Worm (Caenorhabditis elegans) whole organism, young adult: Measurements from ENCODE around the gene F44E5.2.

Experiments used
- F10E7.11 ChIP-seq: sonication (generic microtip); optimal IDR thresholded peaks from 2 replicates; lab custom pipeline; 2017; ENCODE audit warnings: mild to moderate bottlenecking, missing genetic modification characterization, moderate library complexity, missing compliant biosample characterization
- F37B4.10 ChIP-seq: fragments of 200-800 bp; sonication (Bioruptor generic); IDR thresholded peaks from 2 replicates; pipeline ENCODE4 v1.3.6; 2022; ENCODE audit warnings: missing genetic modification characterization, missing compliant biosample characterization
- F55B11.4 ChIP-seq: sonication (generic microtip); optimal IDR thresholded peaks from 2 replicates; lab custom pipeline; 2016; ENCODE audit warnings: missing compliant biosample characterization, missing genetic modification characterization, borderline replicate concordance; ENCODE audit not compliant: insufficient read depth
- T26A5.8 ChIP-seq: sonication (generic microtip); optimal IDR thresholded peaks from 2 replicates; lab custom pipeline; 2016; ENCODE audit warnings: missing genetic modification characterization, missing compliant biosample characterization
- Y53G8AR.9 ChIP-seq: fragments of 200-800 bp; sonication (Bioruptor generic); conservative IDR thresholded peaks from 2 replicates; pipeline ENCODE4 v1.3.6; 2022; ENCODE audit warnings: missing genetic modification reagents, missing genetic modification characterization, missing compliant biosample characterization
- ZK185.1 ChIP-seq: sonication (generic microtip); optimal IDR thresholded peaks from 2 replicates; lab custom pipeline; 2016; ENCODE audit warnings: mild to moderate bottlenecking, missing genetic modification characterization, missing compliant biosample characterization; ENCODE audit not compliant: poor library complexity, severe bottlenecking
- aptf-2 ChIP-seq: fragments of 200-800 bp; sonication (Bioruptor generic); conservative IDR thresholded peaks from 2 replicates; pipeline ENCODE4 v1.3.6; 2022; ENCODE audit warnings: missing genetic modification reagents, missing genetic modification characterization, missing compliant biosample characterization
- athp-1 ChIP-seq: sonication (generic microtip); optimal IDR thresholded peaks from 2 replicates; lab custom pipeline; 2017; ENCODE audit warnings: mild to moderate bottlenecking, missing genetic modification characterization, missing compliant biosample characterization
- cebp-1 ChIP-seq, 2 experiments: fragments of 200-800 bp in 1 of 2; sonication (Bioruptor generic) in 1 of 2; sonication (generic microtip) in 1 of 2; IDR thresholded peaks in 1 of 2; optimal IDR thresholded peaks in 1 of 2; 2 replicates each; pipeline versions ENCODE4 v1.3.6 to Lab custom; 2017 to 2022; ENCODE audit warnings: missing compliant biosample characterization in 2 of 2, missing genetic modification characterization in 2 of 2, mild to moderate bottlenecking in 1 of 2, missing genetic modification reagents in 1 of 2, moderate library complexity in 1 of 2
- ceh-100 ChIP-seq: fragments of 200-800 bp; sonication (Bioruptor generic); IDR thresholded peaks from 2 replicates; pipeline ENCODE4 v1.3.6; 2022; ENCODE audit warnings: missing genetic modification reagents, missing genetic modification characterization, missing compliant biosample characterization
- ceh-27 ChIP-seq: fragments of 200-800 bp; sonication (Bioruptor generic); optimal IDR thresholded peaks from 2 replicates; lab custom pipeline; 2018; ENCODE audit warnings: mild to moderate bottlenecking, missing genetic modification characterization, moderate library complexity, missing compliant biosample characterization
- ceh-40 ChIP-seq: fragments of 200-800 bp; sonication (Bioruptor generic); IDR thresholded peaks from 2 replicates; pipeline ENCODE4 v1.3.6; 2022; ENCODE audit warnings: missing genetic modification characterization, missing compliant biosample characterization
- dox-1 ChIP-seq: fragments of 200-800 bp; sonication (Bioruptor generic); IDR thresholded peaks from 2 replicates; pipeline ENCODE4 v1.3.6; 2022; ENCODE audit warnings: missing genetic modification reagents, missing genetic modification characterization, missing compliant biosample characterization
- dpl-1 ChIP-seq: fragments of 150-350 bp; optimal IDR thresholded peaks from 2 replicates; lab custom pipeline; 2014; ENCODE audit warnings: missing biosample characterization, missing genetic modification reagents, missing genetic modification characterization
- egl-44 ChIP-seq: fragments of 200-800 bp; sonication (Bioruptor generic); IDR thresholded peaks from 2 replicates; pipeline ENCODE4 v1.3.6; 2022; ENCODE audit warnings: missing genetic modification reagents, missing genetic modification characterization, missing compliant biosample characterization
- egrh-3 ChIP-seq: fragments of 200-800 bp; sonication (Bioruptor generic); IDR thresholded peaks from 2 replicates; pipeline ENCODE4 v1.3.6; 2022; ENCODE audit warnings: missing genetic modification reagents, missing genetic modification characterization, missing compliant biosample characterization
- fkh-3 ChIP-seq: sonication (generic microtip); optimal IDR thresholded peaks from 2 replicates; lab custom pipeline; 2016; ENCODE audit warnings: mild to moderate bottlenecking, missing genetic modification characterization, missing compliant biosample characterization
- hlh-12 ChIP-seq: sonication (generic microtip); optimal IDR thresholded peaks from 2 replicates; lab custom pipeline; 2016; ENCODE audit warnings: missing genetic modification characterization, missing compliant biosample characterization
- lag-1 ChIP-seq: fragments of 200-800 bp; sonication (Bioruptor generic); IDR thresholded peaks from 2 replicates; pipeline ENCODE4 v1.3.6; 2022; ENCODE audit warnings: missing genetic modification reagents, missing genetic modification characterization, missing compliant biosample characterization
- lin-35 ChIP-seq, 3 experiments: fragments of 150-350 bp in 2 of 3; sonication (generic microtip) in 1 of 3; optimal IDR thresholded peaks; 2 replicates each; lab custom pipeline; 2014 to 2018; ENCODE audit warnings: missing biosample characterization in 3 of 3, missing genetic modification characterization in 3 of 3, missing genetic modification reagents in 3 of 3
- lin-54 ChIP-seq: fragments of 200-800 bp; sonication (Bioruptor generic); optimal IDR thresholded peaks from 2 replicates; lab custom pipeline; 2018; ENCODE audit warnings: mild to moderate bottlenecking, missing genetic modification characterization, missing compliant biosample characterization
- lir-1 ChIP-seq: fragments of 200-800 bp; sonication (Bioruptor generic); conservative IDR thresholded peaks from 2 replicates; pipeline ENCODE4 v1.3.6; 2022; ENCODE audit warnings: missing genetic modification reagents, missing genetic modification characterization, missing compliant biosample characterization
- lsl-1 ChIP-seq: fragments of 200-800 bp; sonication (Bioruptor generic); optimal IDR thresholded peaks from 2 replicates; lab custom pipeline; 2018; ENCODE audit warnings: mild to moderate bottlenecking, missing genetic modification characterization, moderate library complexity, missing compliant biosample characterization
- lsy-27 ChIP-seq: sonication (generic microtip); optimal IDR thresholded peaks from 2 replicates; lab custom pipeline; 2017; ENCODE audit warnings: missing genetic modification characterization, mild to moderate bottlenecking, missing compliant biosample characterization, antibody characterized with exemption, missing genotype, borderline replicate concordance; ENCODE audit not compliant: insufficient read depth
- madf-10 ChIP-seq: sonication (generic microtip); optimal IDR thresholded peaks from 2 replicates; lab custom pipeline; 2016; ENCODE audit warnings: mild to moderate bottlenecking, missing genetic modification characterization, missing compliant biosample characterization
- mxl-1 ChIP-seq: sonication (generic microtip); optimal IDR thresholded peaks from 2 replicates; lab custom pipeline; 2016; ENCODE audit warnings: missing genetic modification characterization, missing compliant biosample characterization
- nfya-2 ChIP-seq: fragments of 200-800 bp; sonication (Bioruptor generic); IDR thresholded peaks from 2 replicates; pipeline ENCODE4 v1.3.6; 2022; ENCODE audit warnings: missing genetic modification reagents, missing genetic modification characterization, missing compliant biosample characterization
- nhr-179 ChIP-seq: sonication (generic microtip); optimal IDR thresholded peaks from 2 replicates; lab custom pipeline; 2016; ENCODE audit warnings: mild to moderate bottlenecking, missing genetic modification characterization, missing compliant biosample characterization
- nhr-80 ChIP-seq: sonication (generic microtip); optimal IDR thresholded peaks from 2 replicates; lab custom pipeline; 2016; ENCODE audit warnings: missing genetic modification characterization, missing compliant biosample characterization
- pbrm-1 ChIP-seq: fragments of 200-800 bp; sonication (Bioruptor generic); IDR thresholded peaks from 2 replicates; pipeline ENCODE4 v1.3.6; 2022; ENCODE audit warnings: missing genetic modification reagents, missing genetic modification characterization, missing compliant biosample characterization
- repo-1 ChIP-seq: sonication (generic microtip); optimal IDR thresholded peaks from 2 replicates; lab custom pipeline; 2017; ENCODE audit warnings: mild to moderate bottlenecking, missing genetic modification characterization, missing compliant biosample characterization
- snpc-1.1 ChIP-seq: sonication (generic microtip); optimal IDR thresholded peaks from 2 replicates; lab custom pipeline; 2017; ENCODE audit warnings: missing genetic modification characterization, mild to moderate bottlenecking, missing compliant biosample characterization, antibody characterized with exemption, moderate library complexity, missing genotype, missing genetic modification reagents; ENCODE audit not compliant: insufficient read depth
- snpc-3.4 ChIP-seq: sonication (generic microtip); optimal IDR thresholded peaks from 2 replicates; lab custom pipeline; 2017; ENCODE audit warnings: missing genetic modification characterization, mild to moderate bottlenecking, missing compliant biosample characterization, antibody characterized with exemption, moderate library complexity, missing genotype, missing genetic modification reagents
- snpc-4 ChIP-seq, 5 experiments: fragments of 150-350 bp in 1 of 5; sonication (generic microtip) in 4 of 5; optimal IDR thresholded peaks; 2 replicates each; lab custom pipeline; 2014 to 2018; ENCODE audit warnings: missing genetic modification characterization in 5 of 5, missing biosample characterization in 3 of 5, antibody characterized with exemption in 2 of 5, mild to moderate bottlenecking in 2 of 5, missing compliant biosample characterization in 2 of 5, missing genotype in 2 of 5, moderate library complexity in 2 of 5, missing genetic modification reagents in 1 of 5
- zfh-2 ChIP-seq: fragments of 200-800 bp; sonication (Bioruptor generic); conservative IDR thresholded peaks from 2 replicates; pipeline ENCODE4 v1.3.6; 2022; ENCODE audit warnings: missing genetic modification reagents, missing genetic modification characterization, missing compliant biosample characterization
- ztf-22 ChIP-seq: fragments of 200-800 bp; sonication (Bioruptor generic); optimal IDR thresholded peaks from 2 replicates; lab custom pipeline; 2018; ENCODE audit warnings: mild to moderate bottlenecking, missing genetic modification characterization, moderate library complexity, missing compliant biosample characterization
- ztf-25 ChIP-seq: fragments of 200-800 bp; sonication (Bioruptor generic); IDR thresholded peaks from 2 replicates; pipeline ENCODE4 v1.3.6; 2022; ENCODE audit warnings: missing genetic modification reagents, missing genetic modification characterization, missing compliant biosample characterization
- ztf-26 ChIP-seq: sonication (generic microtip); optimal IDR thresholded peaks from 2 replicates; lab custom pipeline; 2017; ENCODE audit warnings: missing genetic modification characterization, missing compliant biosample characterization
- ztf-3 ChIP-seq: fragments of 200-800 bp; sonication (Bioruptor generic); optimal IDR thresholded peaks from 2 replicates; lab custom pipeline; 2018; ENCODE audit warnings: mild to moderate bottlenecking, missing genetic modification characterization, missing compliant biosample characterization

F44E5.2 gene

ce11 chrII:11749490-11750172 is 16.9 kb upstream of the F44E5.2 start (continued):
- TF ChIP-seq ceh-40 (GFP tag; lab: Robert Waterston, UW) (no peak), nhr-179 (tag; lab: Kevin White, UChicago) (no peak), ztf-3 (GFP tag; lab: Kevin White, UChicago) (no peak), ztf-26 (peak; percentile 2), T26A5.8 (no peak), aptf-2 (GFP tag; lab: Robert Waterston, UW) (no peak)

ce11 chrII:11751615-11752174 is 14.9 kb upstream of the F44E5.2 start:
- no peak for TF ChIP-seq nhr-80
- TF ChIP-seq lin-35 (GFP tag; optimal IDR thresholded peaks at IDR 0.05; lab: Kevin White, UChicago): peak in 1 of 3 experiments; percentile 23
- TF ChIP-seq cebp-1 (GFP tag; IDR thresholded peaks at IDR 0.05; lab: Robert Waterston, UW): no peak
- peak; percentile 63 for TF ChIP-seq cebp-1 (tag; optimal IDR thresholded peaks at IDR 0.05; lab: Kevin White, UChicago)
- TF ChIP-seq zfh-2 (GFP tag; lab: Robert Waterston, UW): peak; percentile 62
- peak; percentile 25 for TF ChIP-seq ceh-27 (GFP tag; lab: Kevin White, UChicago)

DNA sequence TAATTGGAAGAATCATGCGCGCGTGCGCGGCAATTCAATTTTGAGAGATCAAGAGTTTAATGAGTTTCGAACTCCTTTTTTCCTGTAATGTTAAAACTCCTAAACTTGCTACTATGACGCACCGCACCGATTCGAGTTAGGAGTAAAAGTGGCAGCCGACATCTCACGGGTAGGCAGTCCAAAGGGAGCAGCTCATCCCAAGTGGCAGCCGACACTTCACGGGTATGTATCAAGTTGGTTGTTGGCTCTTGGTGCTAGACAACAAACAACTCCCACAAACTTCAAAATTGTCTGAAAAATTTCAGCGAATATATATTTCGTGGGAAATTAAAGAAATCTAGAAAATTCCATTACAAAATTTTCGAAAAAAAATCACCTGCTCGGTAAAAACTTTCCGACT is 13.4 kb upstream of the F44E5.2 start:
- TF ChIP-seq ceh-100 (GFP tag; lab: Robert Waterston, UW) (no peak), lsl-1 (no peak), F55B11.4 (tag; lab: Kevin White, UChicago) (no peak), lir-1 (no peak), fkh-3 (tag; lab: Kevin White, UChicago) (no peak), snpc-1.1 (peak; percentile 16), aptf-2 (GFP tag; lab: Robert Waterston, UW) (no peak), repo-1 (tag; lab: Kevin White, UChicago) (no peak), ztf-25 (GFP tag; lab: Robert Waterston, UW) (no peak), nfya-2 (GFP tag; lab: Robert Waterston, UW) (no peak), egrh-3 (GFP tag; lab: Robert Waterston, UW) (no peak), hlh-12 (tag; lab: Kevin White, UChicago) (no peak), snpc-3.4 (tag; lab: Kevin White, UChicago) (no peak), lag-1 (GFP tag; lab: Robert Waterston, UW) (no peak), snpc-4 (GFP tag; optimal IDR thresholded peaks at IDR 0.05; lab: Kevin White, UChicago) (no peak), snpc-4 (tag; optimal IDR thresholded peaks at IDR 0.05; lab: Kevin White, UChicago) (peak in 3 of 4 experiments; percentile 51 to 79 (median 76)), pbrm-1 (no peak)

ce11 chrII:11756684-11757107 is 9.9 kb upstream of the F44E5.2 start:
- TF ChIP-seq dpl-1 (GFP tag; lab: Kevin White, UChicago): no peak
- TF ChIP-seq snpc-4 (GFP tag; optimal IDR thresholded peaks at IDR 0.05; lab: Kevin White, UChicago): peak; percentile 78
- peak; percentile 72 to 92 (median 90) for TF ChIP-seq snpc-4 (tag; optimal IDR thresholded peaks at IDR 0.05; lab: Kevin White, UChicago)
- peak; percentile 62 for TF ChIP-seq lin-54
- TF ChIP-seq ceh-40 (GFP tag; lab: Robert Waterston, UW): peak; percentile 73; the same call in 1 of the 2 replicates
- peak; percentile 44 for TF ChIP-seq lsl-1
- peak; percentile 49 for TF ChIP-seq ztf-3 (GFP tag; lab: Kevin White, UChicago)
- TF ChIP-seq mxl-1 (tag; lab: Kevin White, UChicago): peak; percentile 47
- no peak for TF ChIP-seq ceh-27 (GFP tag; lab: Kevin White, UChicago)
- peak; percentile 77 for TF ChIP-seq dox-1 (GFP tag; lab: Robert Waterston, UW)
- peak; percentile 12 for TF ChIP-seq ZK185.1
- TF ChIP-seq ztf-22 (GFP tag; lab: Kevin White, UChicago): peak; percentile 24
- TF ChIP-seq athp-1 (tag; lab: Kevin White, UChicago): peak; percentile 33
- peak; percentile 33; the same call in 1 of the 2 replicates for TF ChIP-seq egl-44
- TF ChIP-seq cebp-1 (GFP tag; IDR thresholded peaks at IDR 0.05; lab: Robert Waterston, UW): 0 out of 2 replicates have a peak, but pooled peaks have one; percentile 9
- TF ChIP-seq cebp-1 (tag; optimal IDR thresholded peaks at IDR 0.05; lab: Kevin White, UChicago): peak; percentile 42
- no peak for TF ChIP-seq F37B4.10 (GFP tag; lab: Robert Waterston, UW)
- peak; percentile 86 for TF ChIP-seq snpc-1.1
- peak; percentile 23 for TF ChIP-seq madf-10 (tag; lab: Kevin White, UChicago)
- TF ChIP-seq Y53G8AR.9 (GFP tag; lab: Robert Waterston, UW): 0 out of 2 replicates have a peak, but pooled peaks have one; percentile 74
- TF ChIP-seq lsy-27 (tag; lab: Kevin White, UChicago): no peak
- TF ChIP-seq F10E7.11 (tag; lab: Kevin White, UChicago): no peak
